Fruit fly (Drosophila melanogaster) whole organism, adult: ENCODE measurements around the gene CG1774.
A peak's percentile ranks its signal among the peaks of the same experiment; 100 is the strongest.

Source experiments
- CG11617 ChIP-seq: fragments of 200-800 bp; sonication (Bioruptor generic); optimal IDR thresholded peaks from 2 replicates; lab custom pipeline; 2017; ENCODE audit warnings: mild to moderate bottlenecking, missing biosample characterization, missing genetic modification reagents, missing genetic modification characterization
- CG12768 ChIP-seq: fragments of 200-800 bp; sonication (Bioruptor generic); optimal IDR thresholded peaks from 2 replicates; lab custom pipeline; 2017; ENCODE audit warnings: missing biosample characterization, missing genetic modification characterization, mild to moderate bottlenecking, moderate library complexity, missing genetic modification reagents
- CG14711 ChIP-seq: fragments of 200-800 bp; sonication (Bioruptor generic); optimal IDR thresholded peaks from 2 replicates; lab custom pipeline; 2018; ENCODE audit warnings: missing biosample characterization, mild to moderate bottlenecking, missing genetic modification characterization, moderate library complexity
- CG1620 ChIP-seq: fragments of 200-800 bp; sonication (Bioruptor generic); optimal IDR thresholded peaks from 2 replicates; lab custom pipeline; 2016; ENCODE audit warnings: missing biosample characterization, missing genetic modification characterization
- CG33017 ChIP-seq: fragments of 200-800 bp; sonication (Bioruptor generic); optimal IDR thresholded peaks from 2 replicates; lab custom pipeline; 2018; ENCODE audit warnings: missing biosample characterization, mild to moderate bottlenecking, missing genetic modification characterization, moderate library complexity
- CG5204 ChIP-seq: fragments of 200-800 bp; sonication (Bioruptor generic); optimal IDR thresholded peaks from 2 replicates; lab custom pipeline; 2016; ENCODE audit warnings: missing biosample characterization, missing genetic modification characterization
- CG7045 ChIP-seq: fragments of 200-800 bp; sonication (Bioruptor generic); optimal IDR thresholded peaks from 2 replicates; lab custom pipeline; 2017; ENCODE audit warnings: missing biosample characterization, mild to moderate bottlenecking, missing genetic modification characterization
- CG7101 ChIP-seq: fragments of 200-800 bp; sonication (Bioruptor generic); optimal IDR thresholded peaks from 2 replicates; lab custom pipeline; 2018; ENCODE audit warnings: missing biosample characterization, mild to moderate bottlenecking, missing genetic modification characterization, moderate library complexity
- Clk ChIP-seq: fragments of 200-800 bp; sonication (Bioruptor generic); optimal IDR thresholded peaks from 2 replicates; lab custom pipeline; 2017; ENCODE audit warnings: missing biosample characterization, missing genetic modification characterization
- Crg-1 ChIP-seq: fragments of 200-800 bp; sonication (Bioruptor generic); optimal IDR thresholded peaks from 2 replicates; lab custom pipeline; 2016; ENCODE audit warnings: missing biosample characterization, missing genetic modification characterization
- Hr96 ChIP-seq: fragments of 200-800 bp; sonication (Bioruptor generic); optimal IDR thresholded peaks from 2 replicates; lab custom pipeline; 2016; ENCODE audit warnings: missing biosample characterization, missing genetic modification characterization
- Mnt ChIP-seq: fragments of 200-800 bp; sonication (Bioruptor generic); optimal IDR thresholded peaks from 2 replicates; lab custom pipeline; 2016; ENCODE audit warnings: missing biosample characterization, mild to moderate bottlenecking, missing genetic modification characterization
- bab1 ChIP-seq: fragments of 200-800 bp; sonication (Bioruptor generic); optimal IDR thresholded peaks from 3 replicates; lab custom pipeline; 2019; ENCODE audit warnings: missing biosample characterization, mild to moderate bottlenecking, missing genetic modification characterization, moderate library complexity
- cic ChIP-seq: fragments of 200-800 bp; sonication (Bioruptor generic); optimal IDR thresholded peaks from 2 replicates; lab custom pipeline; 2017; ENCODE audit warnings: missing biosample characterization, mild to moderate bottlenecking, missing genetic modification characterization, moderate library complexity
- cnc ChIP-seq, 2 experiments: fragments of >200 bp; optimal IDR thresholded peaks; 2 replicates each; lab custom pipeline; 2017
- kay ChIP-seq: fragments of 200-800 bp; sonication (Bioruptor generic); peaks from one replicate; lab custom pipeline; 2016; ENCODE audit warnings: missing biosample characterization, missing genetic modification characterization, borderline replicate concordance
- ovo ChIP-seq: fragments of 200-800 bp; sonication (Bioruptor generic); optimal IDR thresholded peaks from 2 replicates; lab custom pipeline; 2016; ENCODE audit warnings: missing biosample characterization, missing genetic modification characterization
- pad ChIP-seq: fragments of 200-800 bp; sonication (Bioruptor generic); optimal IDR thresholded peaks from 3 replicates; lab custom pipeline; 2017; ENCODE audit warnings: missing biosample characterization, missing genetic modification characterization, mild to moderate bottlenecking, moderate library complexity, missing genetic modification reagents
- tj ChIP-seq: fragments of 200-800 bp; sonication (Bioruptor generic); optimal IDR thresholded peaks from 3 replicates; lab custom pipeline; 2017; ENCODE audit warnings: missing biosample characterization, mild to moderate bottlenecking, missing genetic modification characterization, moderate library complexity
- toe ChIP-seq: fragments of 200-800 bp; sonication (Bioruptor generic); optimal IDR thresholded peaks from 2 replicates; lab custom pipeline; 2016; ENCODE audit warnings: missing biosample characterization, missing genetic modification characterization

Gene CG1774

dm6 chr3R:31580032-31580431 lies 12.6 kb upstream of the CG1774 start:
- peak; percentile 88 for TF ChIP-seq CG14711 (tag; lab: Kevin White, UChicago)
- TF ChIP-seq CG1620, result no peak
- TF ChIP-seq tj (GFP tag; lab: Kevin White, UChicago), result no peak

- TF ChIP-seq CG1620 (no peak), Hr96 (GFP tag; lab: Kevin White, UChicago) (no peak), bab1 (GFP tag; lab: Kevin White, UChicago) (peak; percentile 42), CG7045 (no peak), CG12768 (GFP tag; lab: Kevin White, UChicago) (no peak), CG14711 (tag; lab: Kevin White, UChicago) (peak; percentile 41), pad (GFP tag; lab: Kevin White, UChicago) (no peak)
Observed at dm6 chr3R:31580586-31580994, 12.0 kb upstream of the CG1774 start, which contains the start of the genes pygo and rod. TSS of gene pygo (minus strand) at chr3R:31580699. TSS of gene rod (plus strand) at chr3R:31580951.

dm6 chr3R:31588374-31588773 lies 4.2 kb upstream of the CG1774 start, which contains the start of gene CG1635:
TSS of gene CG1635 (plus strand) at chr3R:31588673.
- TF ChIP-seq ovo (GFP tag; lab: Kevin White, UChicago), result peak; percentile 97
- peak; percentile 100 for TF ChIP-seq CG33017 (tag; lab: Kevin White, UChicago)
- TF ChIP-seq Clk (GFP tag; lab: Kevin White, UChicago), result peak; percentile 99
- peak; percentile 83 for TF ChIP-seq cic (GFP tag; lab: Kevin White, UChicago)
- TF ChIP-seq kay, result peak; percentile 100
- TF ChIP-seq CG11617 (GFP tag; lab: Kevin White, UChicago), result peak; percentile 100
- TF ChIP-seq CG14711 (tag; lab: Kevin White, UChicago), result peak; percentile 99
- peak; percentile 95 for TF ChIP-seq pad (GFP tag; lab: Kevin White, UChicago)
- TF ChIP-seq Hr96 (GFP tag; lab: Kevin White, UChicago), result peak; percentile 98
- TF ChIP-seq toe (GFP tag; lab: Kevin White, UChicago), result peak; percentile 97
- peak; percentile 98 for TF ChIP-seq CG1620
- TF ChIP-seq Mnt (GFP tag; lab: Kevin White, UChicago), result peak; percentile 98
- peak; percentile 100 for TF ChIP-seq bab1 (GFP tag; lab: Kevin White, UChicago)
- peak; percentile 99 for TF ChIP-seq CG5204 (GFP tag; lab: Kevin White, UChicago)
- no peak for TF ChIP-seq cnc (optimal IDR thresholded peaks at IDR 0.05; lab: Kevin White, UChicago)
- TF ChIP-seq Crg-1 (GFP tag; lab: Kevin White, UChicago), result peak; percentile 98
- peak; percentile 100 for TF ChIP-seq CG12768 (GFP tag; lab: Kevin White, UChicago)
- TF ChIP-seq CG7045, result peak; percentile 99
- peak; percentile 94 for TF ChIP-seq tj (GFP tag; lab: Kevin White, UChicago)
- TF ChIP-seq CG7101 (tag; lab: Kevin White, UChicago), result peak; percentile 100

- TF ChIP-seq Crg-1 (GFP tag; lab: Kevin White, UChicago) (no peak), kay (peak; percentile 78), CG11617 (GFP tag; lab: Kevin White, UChicago) (no peak)
Observed at dm6 chr3R:31590281-31590680, 2.3 kb upstream of the CG1774 start, which contains the start of gene CG1638. TSS of gene CG1638 (plus strand) at chr3R:31590581.

- TF ChIP-seq tj (GFP tag; lab: Kevin White, UChicago), result peak; percentile 22
- TF ChIP-seq Hr96 (GFP tag; lab: Kevin White, UChicago), result no peak
- TF ChIP-seq Clk (GFP tag; lab: Kevin White, UChicago), result no peak
- TF ChIP-seq Crg-1 (GFP tag; lab: Kevin White, UChicago), result peak; percentile 11
- peak; percentile 13 for TF ChIP-seq pad (GFP tag; lab: Kevin White, UChicago)
- TF ChIP-seq CG11617 (GFP tag; lab: Kevin White, UChicago), result peak; percentile 62
- peak; percentile 47 for TF ChIP-seq bab1 (GFP tag; lab: Kevin White, UChicago)
- peak; percentile 96 for TF ChIP-seq Mnt (GFP tag; lab: Kevin White, UChicago)
- peak; percentile 80 for TF ChIP-seq kay
- no peak for TF ChIP-seq cnc (optimal IDR thresholded peaks at IDR 0.05; lab: Kevin White, UChicago)
- peak; percentile 43 for TF ChIP-seq CG14711 (tag; lab: Kevin White, UChicago)
- no peak for TF ChIP-seq CG7045
- TF ChIP-seq CG7101 (tag; lab: Kevin White, UChicago), result peak; percentile 23
- TF ChIP-seq toe (GFP tag; lab: Kevin White, UChicago), result no peak
- peak; percentile 12 for TF ChIP-seq CG12768 (GFP tag; lab: Kevin White, UChicago)
- no peak for TF ChIP-seq CG1620
- peak; percentile 29 for TF ChIP-seq cic (GFP tag; lab: Kevin White, UChicago)
- no peak for TF ChIP-seq ovo (GFP tag; lab: Kevin White, UChicago)
Observed at dm6 chr3R:31596071-31596883, 3.7 kb downstream of the CG1774 start, which contains the start of gene RpL6. TSS of gene RpL6 (minus strand) at chr3R:31596204.

- TF ChIP-seq CG7045, result no peak
- peak; percentile 71 for TF ChIP-seq kay
Observed at dm6 chr3R:31597736-31598431, 5.3 kb downstream of the CG1774 start.
